Worm (Caenorhabditis elegans): Measurements from ENCODE around the gene snx-14.
A peak's percentile ranks its signal among the peaks of the same experiment; 100 is the strongest.

Gene snx-14

DNA sequence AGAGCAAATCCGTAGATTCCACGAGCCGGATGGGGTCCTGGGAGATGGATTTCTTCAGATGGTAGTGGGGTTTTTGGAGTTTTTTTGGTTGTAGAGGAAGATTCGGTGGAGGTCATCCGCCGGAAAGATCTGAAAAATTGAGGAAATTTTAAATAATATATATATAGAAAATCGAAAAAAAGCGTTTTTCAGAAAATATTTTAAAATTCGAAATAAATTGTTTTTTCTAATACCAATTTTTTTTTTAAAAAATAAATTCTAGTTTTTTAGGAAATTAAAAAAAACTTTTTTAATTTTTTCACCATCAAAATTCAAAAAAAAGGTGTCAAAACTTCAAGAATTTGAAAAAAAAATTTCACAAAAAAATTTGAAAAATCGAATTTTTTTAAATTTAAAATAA is 9.9 kb upstream of the snx-14 start, which contains the start of the genes noa-1 and Y48E1B.17:
noa-1 (minus strand) TSS at position 101 of the 400 bp plus-strand sequence.
Y48E1B.17 (minus strand) TSS at position 129 of the 400 bp plus-strand sequence.
- TF ChIP-seq lin-1 (GFP tag; IDR thresholded peaks at IDR 0.05) (no peak), unc-39 (tag; optimal IDR thresholded peaks at IDR 0.05) (no peak), php-3 (GFP tag; IDR thresholded peaks at IDR 0.05) (no peak), vab-7 (GFP tag; IDR thresholded peaks at IDR 0.05) (no peak), ama-1 (optimal IDR thresholded peaks at IDR 0.05) (no peak), ZK546.5 (tag; optimal IDR thresholded peaks at IDR 0.05) (no peak), spr-1 (tag; optimal IDR thresholded peaks at IDR 0.05) (no peak), hmg-1.1 (GFP tag; IDR thresholded peaks at IDR 0.05) (no peak), nhr-76 (tag; optimal IDR thresholded peaks at IDR 0.05) (no peak)

- peak; percentile 30; the same call in 1 of the 2 replicates for TF ChIP-seq set-16 (GFP tag; IDR thresholded peaks at IDR 0.05)
- no peak for TF ChIP-seq lin-39 (tag; optimal IDR thresholded peaks at IDR 0.05)
- peak in 1 of 2 experiments; percentile 79 for TF ChIP-seq unc-62 (GFP tag; optimal IDR thresholded peaks at IDR 0.05 in 1 of 2)
- no peak for TF ChIP-seq unc-62 (tag; optimal IDR thresholded peaks at IDR 0.05)
- peak; percentile 61; the same call in 1 of the 2 replicates for TF ChIP-seq nhr-42 (GFP tag; IDR thresholded peaks at IDR 0.05)
Observed at ce11 chrII:13530657-13531056, 361 bp downstream of the snx-14 start.

ce11 chrII:13529131-13529530 is 1.9 kb downstream of the snx-14 start:
- TF ChIP-seq set-16 (GFP tag; IDR thresholded peaks at IDR 0.05) (peak; percentile 84), nhr-76 (tag; optimal IDR thresholded peaks at IDR 0.05) (no peak)

ce11 chrII:13521977-13522404 is 9.0 kb downstream of the snx-14 start:
- TF ChIP-seq hmg-1.1 (GFP tag; IDR thresholded peaks at IDR 0.05), result peak; percentile 32; the same call in 1 of the 2 replicates
- TF ChIP-seq ZK546.5 (tag; optimal IDR thresholded peaks at IDR 0.05), result no peak
- no peak for TF ChIP-seq nhr-11 (tag; optimal IDR thresholded peaks at IDR 0.05)
- no peak for TF ChIP-seq nhr-102 (tag; optimal IDR thresholded peaks at IDR 0.05)
- no peak for TF ChIP-seq daf-19 (GFP tag; conservative IDR thresholded peaks at IDR 0.05)
- no peak for TF ChIP-seq nhr-76 (tag; optimal IDR thresholded peaks at IDR 0.05)
- TF ChIP-seq ztf-11 (tag; optimal IDR thresholded peaks at IDR 0.05), result no peak
- TF ChIP-seq sdz-12 (GFP tag; optimal IDR thresholded peaks at IDR 0.05), result no peak
- TF ChIP-seq duxl-1 (tag; optimal IDR thresholded peaks at IDR 0.05; ENCODE audit: poor library complexity), result peak; percentile 28
- peak; percentile 74 for TF ChIP-seq snpc-4 (tag; optimal IDR thresholded peaks at IDR 0.05)
- TF ChIP-seq fkh-10 (GFP tag; optimal IDR thresholded peaks at IDR 0.05), result no peak
- TF ChIP-seq egl-43 (GFP tag; IDR thresholded peaks at IDR 0.05), result 0 out of 2 replicates have a peak, but pooled peaks have one; percentile 5
- TF ChIP-seq gei-8 (GFP tag; optimal IDR thresholded peaks at IDR 0.05), result no peak
- TF ChIP-seq cey-2 (tag; optimal IDR thresholded peaks at IDR 0.05; ENCODE audit: borderline replicate concordance, insufficient read depth), result no peak
- TF ChIP-seq php-3 (GFP tag; IDR thresholded peaks at IDR 0.05), result no peak
- peak; percentile 73; the same call in 1 of the 2 replicates for TF ChIP-seq mdt-29 (GFP tag; IDR thresholded peaks at IDR 0.05)
- TF ChIP-seq zfp-3 (GFP tag; conservative IDR thresholded peaks at IDR 0.05), result no peak
- no peak for TF ChIP-seq zip-11 (GFP tag; IDR thresholded peaks at IDR 0.05)
- no peak for TF ChIP-seq skn-1 (tag; optimal IDR thresholded peaks at IDR 0.05)
- TF ChIP-seq zfp-2 (tag; optimal IDR thresholded peaks at IDR 0.05), result no peak
- peak; percentile 55 for TF ChIP-seq lin-38 (GFP tag; IDR thresholded peaks at IDR 0.05)
- TF ChIP-seq dmd-8 (GFP tag; IDR thresholded peaks at IDR 0.05), result no peak
- TF ChIP-seq nhr-41 (GFP tag; IDR thresholded peaks at IDR 0.05), result no peak
- TF ChIP-seq hlh-30 (tag; optimal IDR thresholded peaks at IDR 0.05; ENCODE audit: insufficient read depth), result no peak
- peak; percentile 56; the same call in 1 of the 2 replicates for TF ChIP-seq lim-7 (GFP tag; IDR thresholded peaks at IDR 0.05)
- peak; percentile 13 for TF ChIP-seq aha-1 (tag)
- no peak for TF ChIP-seq mxl-3 (GFP tag; optimal IDR thresholded peaks at IDR 0.05)
- TF ChIP-seq daf-16 (GFP tag; optimal IDR thresholded peaks at IDR 0.05), result no peak
- no peak for TF ChIP-seq daf-16 (tag; optimal IDR thresholded peaks at IDR 0.05)
- no peak for TF ChIP-seq ces-1 (GFP tag; optimal IDR thresholded peaks at IDR 0.05)
- no peak for TF ChIP-seq ceh-82 (tag; optimal IDR thresholded peaks at IDR 0.05)
- TF ChIP-seq tra-1 (GFP tag; IDR thresholded peaks at IDR 0.05), result no peak
- TF ChIP-seq R02D3.7 (tag; optimal IDR thresholded peaks at IDR 0.05), result no peak
- TF ChIP-seq F44E2.7 (GFP tag; IDR thresholded peaks at IDR 0.05), result no peak
- TF ChIP-seq nhr-111 (GFP tag; optimal IDR thresholded peaks at IDR 0.05), result no peak
- no peak for TF ChIP-seq Y5F2A.4 (GFP tag; optimal IDR thresholded peaks at IDR 0.05)
